Worm (Caenorhabditis elegans) whole organism, L3 larva: ENCODE measurements around the gene W10G6.1.
A peak's percentile ranks its signal among the peaks of the same experiment; 100 is the strongest.

Experiments used
- R02D3.7 ChIP-seq: fragments of 150-350 bp; optimal IDR thresholded peaks from 2 replicates; lab custom pipeline; 2014; ENCODE audit warnings: missing biosample characterization, missing genetic modification characterization
- ZK546.5 ChIP-seq: sonication (generic microtip); optimal IDR thresholded peaks from 2 replicates; lab custom pipeline; 2017; ENCODE audit warnings: missing biosample characterization, missing genetic modification characterization
- ama-1 ChIP-seq: fragments of 150-350 bp; optimal IDR thresholded peaks from 2 replicates; lab custom pipeline; 2018
- ceh-16 ChIP-seq: sonication (generic microtip); optimal IDR thresholded peaks from 2 replicates; lab custom pipeline; 2017; ENCODE audit warnings: missing biosample characterization, missing genetic modification characterization
- ceh-28 ChIP-seq: fragments of 150-350 bp; optimal IDR thresholded peaks from 2 replicates; lab custom pipeline; 2014; ENCODE audit warnings: missing biosample characterization, missing genetic modification reagents, missing genetic modification characterization
- ceh-82 ChIP-seq: fragments of 150-350 bp; optimal IDR thresholded peaks from 2 replicates; lab custom pipeline; 2014; ENCODE audit warnings: missing biosample characterization, missing genetic modification characterization
- ceh-9 ChIP-seq: sonication (generic microtip); optimal IDR thresholded peaks from 2 replicates; lab custom pipeline; 2018; ENCODE audit warnings: missing biosample characterization, missing genetic modification characterization
- daf-12 ChIP-seq: fragments of 150-350 bp; optimal IDR thresholded peaks from 2 replicates; lab custom pipeline; 2014; ENCODE audit warnings: missing biosample characterization, missing genetic modification reagents, missing genetic modification characterization
- egl-27 ChIP-seq: sonication (generic microtip); optimal IDR thresholded peaks from 4 replicates; lab custom pipeline; 2017; ENCODE audit warnings: missing biosample characterization, missing genetic modification reagents, missing genetic modification characterization
- elt-1 ChIP-seq: fragments of 150-350 bp; optimal IDR thresholded peaks from 2 replicates; lab custom pipeline; 2014; ENCODE audit warnings: missing biosample characterization, missing genetic modification characterization
- elt-2 ChIP-seq: sonication (generic microtip); optimal IDR thresholded peaks from 2 replicates; lab custom pipeline; 2016; ENCODE audit warnings: missing genetic modification reagents, mild to moderate bottlenecking, missing genetic modification characterization, missing compliant biosample characterization
- elt-3 ChIP-seq, 3 experiments: fragments of 150-350 bp in 1 of 3; sonication (generic microtip) in 2 of 3; optimal IDR thresholded peaks; 2 replicates in 2 of 3; 4 replicates in 1 of 3; lab custom pipeline; 2014 to 2017; ENCODE audit warnings: missing biosample characterization in 3 of 3, missing genetic modification characterization in 3 of 3
- eor-1 ChIP-seq, 2 experiments: fragments of 150-350 bp; optimal IDR thresholded peaks; 2 replicates each; lab custom pipeline; 2014 to 2018; ENCODE audit warnings: missing biosample characterization in 2 of 2, missing genetic modification characterization in 2 of 2
- fkh-2 ChIP-seq: fragments of 150-350 bp; optimal IDR thresholded peaks from 2 replicates; lab custom pipeline; 2014; ENCODE audit warnings: missing biosample characterization, missing genetic modification reagents, missing genetic modification characterization
- fos-1 ChIP-seq: fragments of 150-350 bp; optimal IDR thresholded peaks from 2 replicates; lab custom pipeline; 2014; ENCODE audit warnings: missing biosample characterization, missing genetic modification characterization
- hmg-11 ChIP-seq: sonication (generic microtip); optimal IDR thresholded peaks from 2 replicates; lab custom pipeline; 2016; ENCODE audit warnings: missing genetic modification characterization, missing compliant biosample characterization
- jun-1 ChIP-seq: fragments of 150-350 bp; optimal IDR thresholded peaks from 2 replicates; lab custom pipeline; 2014; ENCODE audit warnings: missing biosample characterization, missing genetic modification reagents, missing genetic modification characterization
- lin-15B ChIP-seq: fragments of 150-350 bp; optimal IDR thresholded peaks from 2 replicates; lab custom pipeline; 2014; ENCODE audit warnings: missing biosample characterization, missing genetic modification characterization
- lin-39 ChIP-seq: fragments of 150-350 bp; optimal IDR thresholded peaks from 2 replicates; lab custom pipeline; 2018; ENCODE audit warnings: missing biosample characterization, missing genetic modification reagents, missing genetic modification characterization
- mdl-1 ChIP-seq: fragments of 150-350 bp; optimal IDR thresholded peaks from 2 replicates; lab custom pipeline; 2014; ENCODE audit warnings: missing biosample characterization, missing genetic modification characterization
- mml-1 ChIP-seq: fragments of 150-350 bp; sonication (generic microtip); optimal IDR thresholded peaks from 3 replicates; lab custom pipeline; 2014; ENCODE audit warnings: missing biosample characterization, missing genetic modification characterization
- nfya-1 ChIP-seq: sonication (generic microtip); optimal IDR thresholded peaks from 2 replicates; lab custom pipeline; 2017; ENCODE audit warnings: missing genetic modification characterization, mild to moderate bottlenecking, missing compliant biosample characterization, antibody characterized with exemption, moderate library complexity; ENCODE audit not compliant: insufficient read depth
- nhr-23 ChIP-seq: fragments of 150-350 bp; optimal IDR thresholded peaks from 2 replicates; lab custom pipeline; 2014; ENCODE audit warnings: missing biosample characterization, missing genetic modification reagents, missing genetic modification characterization
- nhr-25 ChIP-seq: sonication (generic microtip); optimal IDR thresholded peaks from 2 replicates; lab custom pipeline; 2017; ENCODE audit warnings: missing biosample characterization, missing genetic modification characterization
- nhr-43 ChIP-seq: sonication (generic microtip); optimal IDR thresholded peaks from 2 replicates; lab custom pipeline; 2016; ENCODE audit warnings: mild to moderate bottlenecking, missing genetic modification characterization, missing compliant biosample characterization; ENCODE audit not compliant: poor library complexity, severe bottlenecking
- nhr-67 ChIP-seq: fragments of 150-350 bp; optimal IDR thresholded peaks from 2 replicates; lab custom pipeline; 2014; ENCODE audit warnings: missing biosample characterization, missing genetic modification characterization
- nhr-76 ChIP-seq: fragments of 150-350 bp; sonication (generic microtip); optimal IDR thresholded peaks from 5 replicates; lab custom pipeline; 2014; ENCODE audit warnings: missing biosample characterization, missing genetic modification characterization
- nhr-77 ChIP-seq: fragments of 150-350 bp; optimal IDR thresholded peaks from 2 replicates; lab custom pipeline; 2014; ENCODE audit warnings: missing biosample characterization, missing genetic modification characterization
- pha-4 ChIP-seq: fragments of 150-350 bp; optimal IDR thresholded peaks from 2 replicates; lab custom pipeline; 2014; ENCODE audit warnings: missing biosample characterization, missing genetic modification reagents, missing genetic modification characterization
- pqm-1 ChIP-seq: fragments of 150-350 bp; optimal IDR thresholded peaks from 2 replicates; lab custom pipeline; 2017; ENCODE audit warnings: missing biosample characterization, missing genetic modification characterization, inconsistent platforms
- skn-1 ChIP-seq: fragments of 150-350 bp; optimal IDR thresholded peaks from 2 replicates; lab custom pipeline; 2014; ENCODE audit warnings: missing biosample characterization, missing genetic modification characterization
- snpc-4 ChIP-seq: fragments of 150-350 bp; optimal IDR thresholded peaks from 2 replicates; lab custom pipeline; 2014; ENCODE audit warnings: missing biosample characterization, missing genetic modification characterization
- tbx-2 ChIP-seq: sonication (generic microtip); optimal IDR thresholded peaks from 2 replicates; lab custom pipeline; 2016; ENCODE audit warnings: mild to moderate bottlenecking, missing genetic modification characterization, missing compliant biosample characterization
- unc-39 ChIP-seq: sonication (generic microtip); optimal IDR thresholded peaks from 4 replicates; lab custom pipeline; 2017; ENCODE audit warnings: missing biosample characterization, missing genetic modification characterization
- unc-62 ChIP-seq: fragments of 150-350 bp; sonication (generic microtip); optimal IDR thresholded peaks from 4 replicates; lab custom pipeline; 2014; ENCODE audit warnings: missing biosample characterization, missing genetic modification reagents, missing genetic modification characterization
- ztf-11 ChIP-seq: fragments of 150-350 bp; optimal IDR thresholded peaks from 2 replicates; lab custom pipeline; 2014; ENCODE audit warnings: missing biosample characterization, missing genetic modification characterization
- ztf-4 ChIP-seq: fragments of 150-350 bp; optimal IDR thresholded peaks from 2 replicates; lab custom pipeline; 2014; ENCODE audit warnings: missing biosample characterization, missing genetic modification characterization

W10G6.1 gene

ce11 chrX:16260077-16260476 is 15.1 kb downstream of the W10G6.1 start:
- TF ChIP-seq elt-1 (tag; lab: Kevin White, UChicago) = no peak
- no peak for TF ChIP-seq eor-1 (tag; optimal IDR thresholded peaks at IDR 0.05; lab: Kevin White, UChicago)
- TF ChIP-seq elt-2 (tag; lab: Kevin White, UChicago) = peak; percentile 83
- TF ChIP-seq pqm-1 (tag; lab: Kevin White, UChicago) = peak; percentile 70
- no peak for TF ChIP-seq lin-39 (tag; lab: Kevin White, UChicago)
- no peak for TF ChIP-seq egl-27 (tag; lab: Kevin White, UChicago)
- peak; percentile 19 for TF ChIP-seq pha-4 (tag; lab: Kevin White, UChicago)
- TF ChIP-seq unc-39 (tag; lab: Kevin White, UChicago) = no peak
- no peak for TF ChIP-seq nfya-1 (tag; lab: Kevin White, UChicago)
- TF ChIP-seq R02D3.7 (tag; lab: Kevin White, UChicago) = no peak
- no peak for TF ChIP-seq daf-12 (tag; lab: Kevin White, UChicago)
- no peak for TF ChIP-seq ceh-16 (tag; lab: Kevin White, UChicago)
- no peak for TF ChIP-seq fos-1 (tag; lab: Kevin White, UChicago)
- no peak for TF ChIP-seq hmg-11 (tag; lab: Kevin White, UChicago)
- TF ChIP-seq nhr-77 (tag; lab: Kevin White, UChicago) = no peak
- TF ChIP-seq nhr-23 (tag; lab: Kevin White, UChicago) = no peak
- TF ChIP-seq ceh-9 (tag; lab: Kevin White, UChicago) = no peak
- no peak for TF ChIP-seq ama-1 (lab: Kevin White, UChicago)
- no peak for TF ChIP-seq ceh-28 (tag; lab: Kevin White, UChicago)

ce11 chrX:16261993-16262392 is 17.0 kb downstream of the W10G6.1 start, which contains the start of gene sgk-1:
Gene sgk-1, minus strand, starts transcription at chrX:16262122.
- TF ChIP-seq pqm-1 (tag; lab: Kevin White, UChicago) = peak; percentile 75
- no peak for TF ChIP-seq ceh-82 (tag; lab: Kevin White, UChicago)
- no peak for TF ChIP-seq ztf-11 (tag; lab: Kevin White, UChicago)
- TF ChIP-seq lin-15B = no peak
- peak; percentile 79 for TF ChIP-seq elt-2 (tag; lab: Kevin White, UChicago)
- no peak for TF ChIP-seq ceh-9 (tag; lab: Kevin White, UChicago)
- no peak for TF ChIP-seq fos-1 (tag; lab: Kevin White, UChicago)

DNA sequence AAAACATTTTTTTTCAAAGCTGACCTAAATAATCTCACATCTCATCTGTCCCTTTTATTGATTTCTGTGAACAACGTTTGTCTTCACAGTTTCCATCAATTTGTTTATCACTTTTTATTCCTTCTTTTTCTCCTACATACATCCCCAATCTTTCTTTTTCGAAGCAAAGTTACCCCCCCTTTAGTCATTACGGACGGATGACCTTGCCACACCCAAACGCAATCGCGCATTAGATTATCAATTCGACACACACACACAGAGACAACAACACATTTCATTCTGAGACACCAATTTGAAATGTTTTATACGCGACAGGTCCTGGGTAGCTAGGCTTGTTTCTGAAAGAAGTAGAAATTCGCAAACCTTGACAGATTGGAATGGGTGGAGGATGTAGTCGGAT is 18.3 kb downstream of the W10G6.1 start:
- TF ChIP-seq nhr-25 (tag; lab: Kevin White, UChicago) = peak; percentile 62
- no peak for TF ChIP-seq ztf-11 (tag; lab: Kevin White, UChicago)
- TF ChIP-seq jun-1 (tag; lab: Kevin White, UChicago) = no peak

- TF ChIP-seq ZK546.5 (tag; lab: Kevin White, UChicago) (no peak), nhr-43 (peak; percentile 3), fkh-2 (tag; lab: Kevin White, UChicago) (no peak)
These were observed 20.8 kb downstream of the W10G6.1 start, which contains the start of gene mua-6 for ce11 chrX:16265636-16266384. Gene mua-6, minus strand, starts transcription at chrX:16265686.

DNA sequence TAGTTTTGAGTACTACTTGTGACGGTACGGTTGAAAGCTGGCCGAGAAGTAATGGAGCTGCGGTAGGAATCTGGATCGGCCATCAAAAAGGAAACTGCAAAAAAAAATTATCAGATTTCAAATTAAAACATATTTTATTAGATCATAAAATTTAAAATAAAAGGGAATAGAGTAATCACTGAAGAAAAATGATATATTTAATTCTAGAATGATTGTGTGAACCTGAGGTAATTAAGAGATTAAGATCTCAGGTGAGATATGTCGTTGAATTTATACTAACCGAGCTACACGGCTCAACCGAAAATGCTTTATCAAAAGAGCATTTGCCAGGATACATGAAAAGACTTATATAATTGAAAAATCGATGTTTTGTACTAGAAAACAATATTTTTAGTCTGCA is 25.0 kb downstream of the W10G6.1 start, which contains the start of gene ifa-3:
Gene ifa-3, minus strand, starts transcription at position 101 of the 400 bp plus-strand sequence.
- no peak for TF ChIP-seq ceh-82 (tag; lab: Kevin White, UChicago)
- TF ChIP-seq nhr-25 (tag; lab: Kevin White, UChicago) = no peak
- TF ChIP-seq skn-1 = no peak
- TF ChIP-seq ceh-9 (tag; lab: Kevin White, UChicago) = no peak
- TF ChIP-seq tbx-2 (tag; lab: Kevin White, UChicago) = no peak
- TF ChIP-seq snpc-4 (tag; lab: Kevin White, UChicago) = no peak
- no peak for TF ChIP-seq fos-1 (tag; lab: Kevin White, UChicago)
- no peak for TF ChIP-seq ceh-28 (tag; lab: Kevin White, UChicago)
- TF ChIP-seq, all 47 proteins: peak for 0

ce11 chrX:16271147-16271546 is 26.2 kb downstream of the W10G6.1 start:
- TF ChIP-seq nhr-43 (peak; percentile 38), unc-39 (tag; lab: Kevin White, UChicago) (no peak), egl-27 (tag; lab: Kevin White, UChicago) (peak; percentile 14), unc-62 (GFP tag; lab: Kevin White, UChicago) (no peak), tbx-2 (tag; lab: Kevin White, UChicago) (no peak), nhr-67 (tag; lab: Kevin White, UChicago) (no peak), nhr-77 (tag; lab: Kevin White, UChicago) (peak; percentile 26), hmg-11 (tag; lab: Kevin White, UChicago) (no peak), nfya-1 (tag; lab: Kevin White, UChicago) (peak; percentile 19), ztf-4 (tag; lab: Kevin White, UChicago) (no peak), R02D3.7 (tag; lab: Kevin White, UChicago) (no peak), fkh-2 (tag; lab: Kevin White, UChicago) (no peak), nhr-76 (no peak), mml-1 (tag; lab: Kevin White, UChicago) (no peak), mdl-1 (tag; lab: Kevin White, UChicago) (no peak), jun-1 (tag; lab: Kevin White, UChicago) (peak; percentile 10), skn-1 (no peak), elt-2 (tag; lab: Kevin White, UChicago) (peak; percentile 7), ztf-11 (tag; lab: Kevin White, UChicago) (no peak), lin-39 (tag; lab: Kevin White, UChicago) (no peak), elt-3 (tag; optimal IDR thresholded peaks at IDR 0.05; lab: Kevin White, UChicago) (peak in 1 of 3 experiments; percentile 22), nhr-25 (tag; lab: Kevin White, UChicago) (no peak), pha-4 (tag; lab: Kevin White, UChicago) (no peak)
